Fruit fly (Drosophila melanogaster): Measurements from ENCODE around the gene mrt.

DNA sequence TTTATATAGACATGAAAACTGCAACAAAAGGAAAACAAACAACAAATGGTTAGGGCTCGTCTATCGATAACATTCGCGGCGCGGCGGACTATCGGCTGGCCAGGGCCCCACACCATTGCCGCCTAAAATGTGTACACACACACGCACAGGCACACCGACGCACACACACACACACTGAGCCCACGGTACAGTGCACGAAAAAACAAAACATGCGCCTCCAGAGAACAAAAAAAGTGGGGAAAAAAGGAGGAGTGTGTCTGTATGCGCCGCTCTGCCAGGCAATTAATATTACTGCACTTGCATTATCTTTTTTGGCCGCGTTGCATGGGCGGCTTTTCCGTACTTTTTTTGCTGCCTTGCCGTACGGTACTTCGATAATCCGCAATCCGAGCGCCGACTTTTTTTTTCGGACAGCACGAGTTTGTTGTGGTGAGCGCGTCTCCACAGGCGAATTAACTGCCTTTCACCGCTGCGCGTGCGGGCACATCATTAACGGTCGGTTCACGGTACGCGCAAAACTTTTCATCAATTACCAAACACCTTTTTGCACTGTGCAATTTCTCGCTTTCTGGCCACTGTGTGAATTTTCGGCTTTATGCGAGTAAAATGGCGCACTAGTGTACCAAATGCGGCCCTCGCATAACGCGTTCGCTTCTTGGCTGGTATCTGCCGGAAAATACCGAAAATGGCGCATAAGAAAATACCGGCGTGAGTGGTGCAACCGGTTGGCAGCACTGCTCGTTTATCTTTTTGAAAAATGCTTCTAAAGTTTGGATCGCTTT is 18.8 kb downstream of the mrt start, which contains the start of gene woc:
- TF ChIP-seq CG4328 (GFP tag; optimal IDR thresholded peaks at IDR 0.05): no peak
- TF ChIP-seq MESR4 (GFP tag; optimal IDR thresholded peaks at IDR 0.05): peak; percentile 55
- no peak for TF ChIP-seq Lim3 (GFP tag; IDR thresholded peaks at IDR 0.05)
- peak; percentile 32 for TF ChIP-seq slp2 (GFP tag; optimal IDR thresholded peaks at IDR 0.05)
- TF ChIP-seq CG16815 (GFP tag; optimal IDR thresholded peaks at IDR 0.05): peak; percentile 51
- TF ChIP-seq nerfin-1 (tag; optimal IDR thresholded peaks at IDR 0.05): peak; percentile 40
- TF ChIP-seq lbe (GFP tag; optimal IDR thresholded peaks at IDR 0.05): no peak
